Fruit fly (Drosophila melanogaster): ENCODE results near the gene CG43678.

dm6 chr3L:15039510-15039909 is 9.8 kb downstream of the CG43678 start:
- TF ChIP-seq Clk (GFP tag; optimal IDR thresholded peaks at IDR 0.05): no peak
- no peak for TF ChIP-seq CG7101 (tag; optimal IDR thresholded peaks at IDR 0.05)
- no peak for TF ChIP-seq CG7045 (GFP tag; optimal IDR thresholded peaks at IDR 0.05)
- no peak for TF ChIP-seq ovo (GFP tag; optimal IDR thresholded peaks at IDR 0.05)
- no peak for TF ChIP-seq Crg-1 (GFP tag; optimal IDR thresholded peaks at IDR 0.05)
- no peak for TF ChIP-seq kay (GFP tag; ENCODE audit: borderline replicate concordance)
- no peak for TF ChIP-seq bab1 (GFP tag; optimal IDR thresholded peaks at IDR 0.05)
- TF ChIP-seq tj (GFP tag; optimal IDR thresholded peaks at IDR 0.05): no peak
- no peak for TF ChIP-seq CG14711 (tag; optimal IDR thresholded peaks at IDR 0.05)
- TF ChIP-seq toe (GFP tag; optimal IDR thresholded peaks at IDR 0.05): no peak
- TF ChIP-seq cnc (optimal IDR thresholded peaks at IDR 0.05): no peak
- no peak for TF ChIP-seq Hr96 (GFP tag; optimal IDR thresholded peaks at IDR 0.05)
- no peak for TF ChIP-seq CG12768 (GFP tag; optimal IDR thresholded peaks at IDR 0.05)

All from whole organism, adult.